Fruit fly (Drosophila melanogaster) whole organism, embryonic: ENCODE results near the gene RpL8.

Experiments used
- Awh ChIP-seq: fragments of 200-800 bp; sonication (Bioruptor generic); IDR thresholded peaks from 2 replicates; pipeline ENCODE4, ENCODE4 v1.3.6; 2022; ENCODE audit warnings: missing biosample characterization, missing genetic modification characterization
- BtbVII ChIP-seq: fragments of 200-800 bp; sonication (Bioruptor generic); optimal IDR thresholded peaks from 3 replicates; lab custom pipeline; 2017; ENCODE audit warnings: missing biosample characterization, mild to moderate bottlenecking, missing genetic modification characterization
- C15 ChIP-seq: fragments of 200-800 bp; sonication (Bioruptor generic); IDR thresholded peaks from 3 replicates; pipeline ENCODE4 v1.3.6; 2022; ENCODE audit warnings: missing biosample characterization, missing genetic modification characterization
- CG10959 ChIP-seq: fragments of 200-800 bp; sonication (Bioruptor generic); IDR thresholded peaks from 2 replicates; pipeline ENCODE4 v1.3.6; 2022; ENCODE audit warnings: missing biosample characterization, missing genetic modification characterization
- CG10979 ChIP-seq: fragments of 200-800 bp; sonication (Bioruptor generic); optimal IDR thresholded peaks from 2 replicates; lab custom pipeline; 2018; ENCODE audit warnings: missing biosample characterization, mild to moderate bottlenecking, missing genetic modification characterization, moderate library complexity
- CG11456 ChIP-seq: fragments of 200-800 bp; sonication (Bioruptor generic); IDR thresholded peaks from 3 replicates; pipeline ENCODE4 v1.3.6; 2022; ENCODE audit warnings: missing biosample characterization, missing genetic modification characterization
- CG11504 ChIP-seq: fragments of 200-800 bp; sonication (Bioruptor generic); optimal IDR thresholded peaks from 3 replicates; lab custom pipeline; 2019; ENCODE audit warnings: missing biosample characterization, mild to moderate bottlenecking, missing genetic modification characterization, moderate library complexity
- CG12155 ChIP-seq: fragments of 200-800 bp; sonication (Bioruptor generic); optimal IDR thresholded peaks from 3 replicates; lab custom pipeline; 2016; ENCODE audit warnings: missing biosample characterization, missing genetic modification characterization
- CG12236 ChIP-seq: fragments of 200-800 bp; sonication (Bioruptor generic); optimal IDR thresholded peaks from 2 replicates; lab custom pipeline; 2016; ENCODE audit warnings: missing biosample characterization, missing genetic modification characterization
- CG12299 ChIP-seq: fragments of 200-800 bp; sonication (Bioruptor generic); optimal IDR thresholded peaks from 2 replicates; lab custom pipeline; 2018; ENCODE audit warnings: missing biosample characterization, mild to moderate bottlenecking, missing genetic modification characterization
- CG13287 ChIP-seq: fragments of 200-800 bp; sonication (Bioruptor generic); IDR thresholded peaks from 2 replicates; pipeline ENCODE4 v1.3.6; 2022; ENCODE audit warnings: missing biosample characterization, missing genetic modification characterization; ENCODE audit not compliant: partially characterized antibody
- CG14667 ChIP-seq: fragments of 200-800 bp; sonication (Bioruptor generic); IDR thresholded peaks from 2 replicates; pipeline ENCODE4 v1.3.6; 2022; ENCODE audit warnings: missing biosample characterization, missing genetic modification characterization
- CG15601 ChIP-seq: fragments of 200-800 bp; sonication (Bioruptor generic); optimal IDR thresholded peaks from 3 replicates; lab custom pipeline; 2019; ENCODE audit warnings: missing biosample characterization, mild to moderate bottlenecking, missing genetic modification characterization, moderate library complexity
- CG16863 ChIP-seq: fragments of 200-800 bp; sonication (Bioruptor generic); optimal IDR thresholded peaks from 3 replicates; lab custom pipeline; 2016; ENCODE audit warnings: missing biosample characterization, missing genetic modification characterization
- CG17328 ChIP-seq: fragments of 200-800 bp; sonication (Bioruptor generic); IDR thresholded peaks from 2 replicates; pipeline ENCODE4 v1.3.6; 2022; ENCODE audit warnings: missing biosample characterization, missing genetic modification characterization
- CG1832 ChIP-seq: fragments of 200-800 bp; sonication (Bioruptor generic); optimal IDR thresholded peaks from 2 replicates; lab custom pipeline; 2017; ENCODE audit warnings: missing biosample characterization, mild to moderate bottlenecking, missing genetic modification characterization, inconsistent platforms
- CG18619 ChIP-seq: fragments of 200-800 bp; sonication (Bioruptor generic); optimal IDR thresholded peaks from 3 replicates; lab custom pipeline; 2017; ENCODE audit warnings: missing biosample characterization, mild to moderate bottlenecking, missing genetic modification characterization
- CG2875 ChIP-seq: fragments of 200-800 bp; sonication (Bioruptor generic); optimal IDR thresholded peaks from 2 replicates; lab custom pipeline; 2017; ENCODE audit warnings: missing biosample characterization, mild to moderate bottlenecking, missing genetic modification characterization, missing genetic modification reagents
- CG32767 ChIP-seq: fragments of 200-800 bp; sonication (Bioruptor generic); IDR thresholded peaks from 2 replicates; pipeline ENCODE4 v1.3.6; 2022; ENCODE audit warnings: missing biosample characterization, missing genetic modification characterization
- CG6272 ChIP-seq: fragments of 200-800 bp; sonication (Bioruptor generic); IDR thresholded peaks from 2 replicates; pipeline ENCODE4 v1.3.6; 2022; ENCODE audit warnings: missing biosample characterization, missing genetic modification characterization
- CG7271 ChIP-seq: fragments of 200-800 bp; sonication (Bioruptor generic); optimal IDR thresholded peaks from 2 replicates; lab custom pipeline; 2018; ENCODE audit warnings: missing biosample characterization, mild to moderate bottlenecking, missing genetic modification characterization, moderate library complexity
- CG8388 ChIP-seq: fragments of 200-800 bp; sonication (Bioruptor generic); optimal IDR thresholded peaks from 2 replicates; lab custom pipeline; 2019; ENCODE audit warnings: missing biosample characterization, mild to moderate bottlenecking, missing genetic modification characterization, moderate library complexity
- CG8924 ChIP-seq: fragments of 200-800 bp; optimal IDR thresholded peaks from 3 replicates; lab custom pipeline; 2019; ENCODE audit warnings: missing biosample characterization, mild to moderate bottlenecking, missing genetic modification characterization, moderate library complexity
- Dll ChIP-seq: fragments of 200-800 bp; sonication (Bioruptor generic); IDR thresholded peaks from 4 replicates; pipeline ENCODE4 v1.3.6; 2022; ENCODE audit warnings: missing biosample characterization, missing genetic modification characterization; ENCODE audit not compliant: partially characterized antibody
- Doc3 ChIP-seq: fragments of 200-800 bp; sonication (Bioruptor generic); IDR thresholded peaks from 3 replicates; pipeline ENCODE4 v1.3.6; 2022; ENCODE audit warnings: missing biosample characterization, missing genetic modification characterization; ENCODE audit not compliant: partially characterized antibody
- Drgx ChIP-seq: fragments of 200-800 bp; sonication (Bioruptor generic); IDR thresholded peaks from 2 replicates; pipeline ENCODE4 v1.3.6; 2022; ENCODE audit warnings: missing biosample characterization, missing genetic modification characterization
- E2f1 ChIP-seq: fragments of 200-800 bp; sonication (Bioruptor generic); IDR thresholded peaks from 2 replicates; pipeline ENCODE4 v1.3.6; 2022; ENCODE audit warnings: missing biosample characterization, missing genetic modification characterization
- Gsc ChIP-seq: fragments of 200-800 bp; sonication (Bioruptor generic); IDR thresholded peaks from 2 replicates; pipeline ENCODE4 v1.3.6; 2022; ENCODE audit warnings: missing biosample characterization, missing genetic modification characterization
- HLHmδ ChIP-seq: fragments of 200-800 bp; sonication (Bioruptor generic); optimal IDR thresholded peaks from 2 replicates; lab custom pipeline; 2018; ENCODE audit warnings: missing biosample characterization, mild to moderate bottlenecking, missing genetic modification characterization, moderate library complexity
- HmgD ChIP-seq: fragments of 200-800 bp; sonication (Bioruptor generic); optimal IDR thresholded peaks from 3 replicates; lab custom pipeline; 2016; ENCODE audit warnings: missing biosample characterization, missing genetic modification characterization
- Jarid2 ChIP-seq: fragments of 200-800 bp; sonication (Bioruptor generic); optimal IDR thresholded peaks from 3 replicates; lab custom pipeline; 2017; ENCODE audit warnings: mild to moderate bottlenecking, missing biosample characterization, missing genetic modification reagents, missing genetic modification characterization
- Lhr ChIP-seq: fragments of 200-800 bp; sonication (Bioruptor generic); optimal IDR thresholded peaks from 3 replicates; lab custom pipeline; 2017; ENCODE audit warnings: mild to moderate bottlenecking, missing biosample characterization, missing genetic modification reagents, missing genetic modification characterization
- MTF-1 ChIP-seq: fragments of 200-800 bp; sonication (Bioruptor generic); optimal IDR thresholded peaks from 2 replicates; lab custom pipeline; 2018; ENCODE audit warnings: missing biosample characterization, mild to moderate bottlenecking, missing genetic modification characterization, borderline replicate concordance
- Optix ChIP-seq: fragments of 200-800 bp; sonication (Bioruptor generic); IDR thresholded peaks from 3 replicates; pipeline ENCODE4 v1.3.6; 2022; ENCODE audit warnings: missing biosample characterization, missing genetic modification characterization
- Spps ChIP-seq: fragments of 200-800 bp; sonication (Bioruptor generic); optimal IDR thresholded peaks from 2 replicates; lab custom pipeline; 2018; ENCODE audit warnings: missing biosample characterization, mild to moderate bottlenecking, missing genetic modification characterization
- Sry-δ ChIP-seq: fragments of 200-800 bp; sonication (Bioruptor generic); optimal IDR thresholded peaks from 2 replicates; lab custom pipeline; 2016; ENCODE audit warnings: missing biosample characterization, missing genetic modification characterization
- Xbp1 ChIP-seq: fragments of 200-800 bp; sonication (Bioruptor generic); optimal IDR thresholded peaks from 3 replicates; lab custom pipeline; 2016; ENCODE audit warnings: missing biosample characterization, mild to moderate bottlenecking, missing genetic modification characterization
- ap ChIP-seq: fragments of 200-800 bp; sonication (Bioruptor generic); IDR thresholded peaks from 2 replicates; pipeline ENCODE4 v1.3.6; 2022; ENCODE audit warnings: missing biosample characterization, missing genetic modification characterization
- fd64A ChIP-seq: fragments of 200-800 bp; sonication (Bioruptor generic); optimal IDR thresholded peaks from 3 replicates; lab custom pipeline; 2018; ENCODE audit warnings: missing biosample characterization, mild to moderate bottlenecking, missing genetic modification characterization
- ftz-f1 ChIP-seq: fragments of 200-800 bp; sonication (Bioruptor generic); optimal IDR thresholded peaks from 2 replicates; lab custom pipeline; 2016; ENCODE audit warnings: missing biosample characterization, missing genetic modification characterization
- gcm2 ChIP-seq: fragments of 200-800 bp; sonication (Bioruptor generic); optimal IDR thresholded peaks from 2 replicates; lab custom pipeline; 2016; ENCODE audit warnings: missing biosample characterization, missing genetic modification characterization
- grau ChIP-seq: fragments of 200-800 bp; optimal IDR thresholded peaks from 3 replicates; lab custom pipeline; 2019; ENCODE audit warnings: missing biosample characterization, mild to moderate bottlenecking, missing genetic modification characterization, moderate library complexity
- luna ChIP-seq: fragments of 200-800 bp; sonication (Bioruptor generic); optimal IDR thresholded peaks from 2 replicates; lab custom pipeline; 2016; ENCODE audit warnings: missing biosample characterization, missing genetic modification characterization
- nau ChIP-seq: fragments of 200-800 bp; sonication (Bioruptor generic); optimal IDR thresholded peaks from 3 replicates; lab custom pipeline; 2017; ENCODE audit warnings: missing biosample characterization, mild to moderate bottlenecking, missing genetic modification characterization, missing genetic modification reagents
- org-1 ChIP-seq: fragments of 200-800 bp; sonication (Bioruptor generic); optimal IDR thresholded peaks from 2 replicates; lab custom pipeline; 2017; ENCODE audit warnings: missing biosample characterization, missing genetic modification characterization
- pho ChIP-seq: fragments of 200-800 bp; sonication (Bioruptor generic); optimal IDR thresholded peaks from 2 replicates; lab custom pipeline; 2016; ENCODE audit warnings: missing biosample characterization, missing genetic modification characterization
- shn ChIP-seq: fragments of 200-800 bp; sonication (Bioruptor generic); optimal IDR thresholded peaks from 3 replicates; lab custom pipeline; 2016; ENCODE audit warnings: missing biosample characterization, missing genetic modification characterization
- sug ChIP-seq: fragments of 200-800 bp; optimal IDR thresholded peaks from 2 replicates; lab custom pipeline; 2019; ENCODE audit warnings: missing biosample characterization, mild to moderate bottlenecking, missing genetic modification characterization, moderate library complexity
- tgo ChIP-seq: fragments of 200-800 bp; sonication (Bioruptor generic); IDR thresholded peaks from 3 replicates; pipeline ENCODE4 v1.3.6; 2022; ENCODE audit warnings: missing biosample characterization, missing genetic modification characterization
- tio ChIP-seq: fragments of 200-800 bp; sonication (Bioruptor generic); optimal IDR thresholded peaks from 2 replicates; lab custom pipeline; 2017; ENCODE audit warnings: missing biosample characterization, missing genetic modification characterization, inconsistent platforms

The RpL8 gene

DNA sequence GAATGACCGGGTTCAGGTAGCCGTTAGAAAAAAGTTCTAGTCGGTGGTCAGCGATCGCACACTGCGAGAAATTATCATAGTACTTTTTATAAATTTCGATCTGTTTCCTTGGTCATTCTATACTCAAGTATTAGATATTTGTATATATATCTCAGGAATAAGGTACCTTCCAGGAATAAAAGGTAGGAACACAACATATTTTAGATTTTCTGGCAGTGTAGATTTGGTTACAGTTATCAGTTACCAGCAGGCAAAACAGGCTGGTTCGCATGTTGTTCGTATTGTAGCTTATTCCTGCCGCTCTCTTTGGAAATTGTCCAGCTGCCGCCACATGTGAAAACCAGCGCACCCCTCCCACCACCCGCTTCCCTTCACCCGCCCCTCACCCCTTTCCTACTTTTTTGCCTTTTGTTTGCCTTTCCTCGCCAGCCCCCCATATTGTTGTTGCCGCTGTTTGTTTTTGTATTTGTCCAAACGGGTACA, 5.9 kb upstream of the RpL8 start (continued):
- TF ChIP-seq BtbVII (peak; percentile 71), Optix (GFP tag; lab: Robert Waterston, UW) (peak; percentile 90), pho (GFP tag; lab: Kevin White, UChicago) (peak; percentile 67), CG6272 (peak; percentile 74; the same call in 1 of the 2 replicates), ap (GFP tag; lab: Robert Waterston, UW) (peak; percentile 91), Lhr (peak; percentile 62), gcm2 (GFP tag; lab: Kevin White, UChicago) (peak; percentile 37), CG12155 (GFP tag; lab: Kevin White, UChicago) (peak; percentile 69), CG2875 (GFP tag; lab: Kevin White, UChicago) (peak; percentile 81), C15 (GFP tag; lab: Robert Waterston, UW) (no peak), Dll (GFP tag; lab: Robert Waterston, UW) (no peak), CG18619 (GFP tag; lab: Kevin White, UChicago) (peak; percentile 85), HmgD (GFP tag; lab: Kevin White, UChicago) (no peak), CG15601 (tag; lab: Kevin White, UChicago) (peak; percentile 86), CG13287 (GFP tag; lab: Robert Waterston, UW) (no peak), tgo (peak; percentile 61), nau (GFP tag; lab: Kevin White, UChicago) (peak; percentile 82), CG10979 (peak; percentile 94), CG11504 (tag; lab: Kevin White, UChicago) (peak; percentile 89), CG8388 (peak; percentile 83), HLHmδ (GFP tag; lab: Kevin White, UChicago) (no peak), Gsc (GFP tag; lab: Robert Waterston, UW) (no peak), CG8924 (peak; percentile 87), CG7271 (tag; lab: Kevin White, UChicago) (peak; percentile 39), CG16863 (peak; percentile 68), CG12236 (GFP tag; lab: Kevin White, UChicago) (peak; percentile 9), CG10959 (GFP tag; lab: Robert Waterston, UW) (peak; percentile 87), shn (peak; percentile 72), Jarid2 (peak; percentile 43), CG12299 (tag; lab: Kevin White, UChicago) (peak; percentile 59), MTF-1 (GFP tag; lab: Kevin White, UChicago) (peak; percentile 70), Awh (peak; percentile 73), grau (tag; lab: Kevin White, UChicago) (peak; percentile 72), CG1832 (GFP tag; lab: Kevin White, UChicago) (no peak), fd64A (GFP tag; lab: Kevin White, UChicago) (peak; percentile 66), org-1 (peak; percentile 81), CG17328 (GFP tag; lab: Robert Waterston, UW) (peak; percentile 96), Doc3 (no peak), Xbp1 (GFP tag; lab: Kevin White, UChicago) (peak; percentile 81), Sry-δ (GFP tag; lab: Kevin White, UChicago) (peak; percentile 33), tio (GFP tag; lab: Kevin White, UChicago) (peak; percentile 66), sug (tag; lab: Kevin White, UChicago) (peak; percentile 47), luna (GFP tag; lab: Kevin White, UChicago) (peak; percentile 13), Drgx (GFP tag; lab: Robert Waterston, UW) (peak; percentile 84), ftz-f1 (GFP tag; lab: Kevin White, UChicago) (no peak), Spps (tag; lab: Kevin White, UChicago) (peak; percentile 83), CG11456 (peak; percentile 81), CG32767 (GFP tag; lab: Robert Waterston, UW) (peak; percentile 93), E2f1 (GFP tag; lab: Robert Waterston, UW) (peak; percentile 81), CG14667 (GFP tag; lab: Robert Waterston, UW) (peak; percentile 68)
